Worm (Caenorhabditis elegans) whole organism, late embryonic: ENCODE measurements around the gene M02H5.8.

Experiments used
- C08G9.2 ChIP-seq: sonication (generic microtip); optimal IDR thresholded peaks from 2 replicates; lab custom pipeline; 2016; ENCODE audit warnings: mild to moderate bottlenecking, missing genetic modification characterization, moderate library complexity, missing compliant biosample characterization
- K09A11.1 ChIP-seq: sonication (generic microtip); optimal IDR thresholded peaks from 2 replicates; lab custom pipeline; 2017; ENCODE audit warnings: antibody characterized with exemption, mild to moderate bottlenecking, missing genetic modification characterization, missing compliant biosample characterization; ENCODE audit not compliant: insufficient read depth
- Y22D7AL.16 ChIP-seq: sonication (generic microtip); optimal IDR thresholded peaks from 2 replicates; lab custom pipeline; 2016; ENCODE audit warnings: missing genetic modification characterization, missing compliant biosample characterization
- ahr-1 ChIP-seq: sonication (generic microtip); optimal IDR thresholded peaks from 2 replicates; lab custom pipeline; 2016; ENCODE audit warnings: missing genetic modification characterization, missing compliant biosample characterization
- ama-1 ChIP-seq: fragments of 150-350 bp; optimal IDR thresholded peaks from 2 replicates; lab custom pipeline; 2014
- ceh-14 ChIP-seq: sonication (generic microtip); optimal IDR thresholded peaks from 2 replicates; lab custom pipeline; 2016; ENCODE audit warnings: missing genotype, missing genetic modification characterization, missing compliant biosample characterization
- ceh-2 ChIP-seq: sonication (generic microtip); optimal IDR thresholded peaks from 2 replicates; lab custom pipeline; 2016; ENCODE audit warnings: missing genotype, missing genetic modification characterization, missing compliant biosample characterization
- ceh-24 ChIP-seq: sonication (generic microtip); optimal IDR thresholded peaks from 2 replicates; lab custom pipeline; 2016; ENCODE audit warnings: mild to moderate bottlenecking, missing genetic modification characterization, missing compliant biosample characterization
- ceh-31 ChIP-seq: sonication (generic microtip); optimal IDR thresholded peaks from 2 replicates; lab custom pipeline; 2016; ENCODE audit warnings: missing genetic modification characterization, missing compliant biosample characterization
- ceh-6 ChIP-seq: fragments of 200-800 bp; sonication (Bioruptor generic); optimal IDR thresholded peaks from 2 replicates; lab custom pipeline; 2018; ENCODE audit warnings: mild to moderate bottlenecking, missing genetic modification characterization, missing compliant biosample characterization
- ceh-9 ChIP-seq: sonication (generic microtip); optimal IDR thresholded peaks from 2 replicates; lab custom pipeline; 2016; ENCODE audit warnings: mild to moderate bottlenecking, missing genetic modification characterization, inconsistent platforms, missing compliant biosample characterization
- dmd-4 ChIP-seq: sonication (generic microtip); optimal IDR thresholded peaks from 2 replicates; lab custom pipeline; 2016; ENCODE audit warnings: borderline replicate concordance, missing genetic modification characterization, missing compliant biosample characterization
- dve-1 ChIP-seq: sonication (generic microtip); optimal IDR thresholded peaks from 2 replicates; lab custom pipeline; 2017; ENCODE audit warnings: antibody characterized with exemption, mild to moderate bottlenecking, missing genetic modification characterization, missing compliant biosample characterization
- ets-4 ChIP-seq: sonication (generic microtip); optimal IDR thresholded peaks from 2 replicates; lab custom pipeline; 2016; ENCODE audit warnings: missing genetic modification characterization, missing compliant biosample characterization
- fkh-6 ChIP-seq: sonication (generic microtip); optimal IDR thresholded peaks from 2 replicates; lab custom pipeline; 2016; ENCODE audit warnings: missing genetic modification characterization, missing compliant biosample characterization
- gmeb-2 ChIP-seq: sonication (generic microtip); optimal IDR thresholded peaks from 2 replicates; lab custom pipeline; 2016; ENCODE audit warnings: missing genetic modification characterization, inconsistent platforms, missing compliant biosample characterization
- hlh-15 ChIP-seq: sonication (generic microtip); optimal IDR thresholded peaks from 2 replicates; lab custom pipeline; 2016; ENCODE audit warnings: missing genetic modification characterization, missing compliant biosample characterization
- hlh-30 ChIP-seq: sonication (generic microtip); optimal IDR thresholded peaks from 2 replicates; lab custom pipeline; 2017; ENCODE audit warnings: antibody characterized with exemption, missing genetic modification characterization, missing compliant biosample characterization; ENCODE audit not compliant: insufficient read depth
- hlh-6 ChIP-seq: sonication (generic microtip); optimal IDR thresholded peaks from 2 replicates; lab custom pipeline; 2016; ENCODE audit warnings: missing genotype, missing genetic modification characterization, missing compliant biosample characterization
- hlh-8 ChIP-seq: sonication (generic microtip); optimal IDR thresholded peaks from 2 replicates; lab custom pipeline; 2016; ENCODE audit warnings: missing genotype, missing genetic modification characterization, missing compliant biosample characterization
- lim-6 ChIP-seq: sonication (generic microtip); optimal IDR thresholded peaks from 2 replicates; lab custom pipeline; 2016; ENCODE audit warnings: missing genetic modification characterization, missing compliant biosample characterization
- lin-11 ChIP-seq: fragments of 200-800 bp; sonication (Bioruptor generic); optimal IDR thresholded peaks from 2 replicates; lab custom pipeline; 2018; ENCODE audit warnings: mild to moderate bottlenecking, missing genetic modification characterization, missing compliant biosample characterization
- madf-2 ChIP-seq: sonication (generic microtip); optimal IDR thresholded peaks from 2 replicates; lab custom pipeline; 2017; ENCODE audit warnings: missing genetic modification characterization, missing compliant biosample characterization
- mec-3 ChIP-seq: sonication (generic microtip); optimal IDR thresholded peaks from 2 replicates; lab custom pipeline; 2016; ENCODE audit warnings: borderline replicate concordance, missing genetic modification characterization, missing compliant biosample characterization
- npax-4 ChIP-seq: sonication (generic microtip); optimal IDR thresholded peaks from 2 replicates; lab custom pipeline; 2016; ENCODE audit warnings: missing genetic modification characterization, missing compliant biosample characterization
- odd-2 ChIP-seq: sonication (generic microtip); optimal IDR thresholded peaks from 2 replicates; lab custom pipeline; 2017; ENCODE audit warnings: antibody characterized with exemption, mild to moderate bottlenecking, missing genetic modification characterization, missing compliant biosample characterization
- pag-3 ChIP-seq: sonication (generic microtip); optimal IDR thresholded peaks from 2 replicates; lab custom pipeline; 2016; ENCODE audit warnings: missing compliant biosample characterization, missing genetic modification characterization, borderline replicate concordance
- pha-4 ChIP-seq: fragments of 150-350 bp; optimal IDR thresholded peaks from 2 replicates; lab custom pipeline; 2018; ENCODE audit warnings: missing biosample characterization, missing genetic modification reagents, missing genetic modification characterization
- pqm-1 ChIP-seq: sonication (generic microtip); optimal IDR thresholded peaks from 2 replicates; lab custom pipeline; 2016; ENCODE audit warnings: missing genetic modification characterization, missing compliant biosample characterization
- pros-1 ChIP-seq: fragments of 150-350 bp; optimal IDR thresholded peaks from 2 replicates; lab custom pipeline; 2014; ENCODE audit warnings: missing biosample characterization, missing genetic modification reagents, missing genetic modification characterization
- sdc-2 ChIP-seq: sonication (generic microtip); optimal IDR thresholded peaks from 2 replicates; lab custom pipeline; 2016; ENCODE audit warnings: missing genotype, missing genetic modification characterization, missing compliant biosample characterization
- sox-2 ChIP-seq: fragments of 200-800 bp; sonication (Bioruptor generic); IDR thresholded peaks from 2 replicates; pipeline ENCODE4 v1.3.6; 2022; ENCODE audit warnings: missing genetic modification reagents, missing genetic modification characterization, missing compliant biosample characterization
- tbx-2 ChIP-seq: sonication (generic microtip); optimal IDR thresholded peaks from 2 replicates; lab custom pipeline; 2016; ENCODE audit warnings: missing genetic modification characterization, missing compliant biosample characterization
- tbx-7 ChIP-seq: sonication (generic microtip); optimal IDR thresholded peaks from 2 replicates; lab custom pipeline; 2016; ENCODE audit warnings: missing genotype, missing genetic modification characterization, missing compliant biosample characterization
- zip-5 ChIP-seq: sonication (generic microtip); optimal IDR thresholded peaks from 2 replicates; lab custom pipeline; 2016; ENCODE audit warnings: missing genetic modification characterization, missing compliant biosample characterization

Gene M02H5.8

DNA sequence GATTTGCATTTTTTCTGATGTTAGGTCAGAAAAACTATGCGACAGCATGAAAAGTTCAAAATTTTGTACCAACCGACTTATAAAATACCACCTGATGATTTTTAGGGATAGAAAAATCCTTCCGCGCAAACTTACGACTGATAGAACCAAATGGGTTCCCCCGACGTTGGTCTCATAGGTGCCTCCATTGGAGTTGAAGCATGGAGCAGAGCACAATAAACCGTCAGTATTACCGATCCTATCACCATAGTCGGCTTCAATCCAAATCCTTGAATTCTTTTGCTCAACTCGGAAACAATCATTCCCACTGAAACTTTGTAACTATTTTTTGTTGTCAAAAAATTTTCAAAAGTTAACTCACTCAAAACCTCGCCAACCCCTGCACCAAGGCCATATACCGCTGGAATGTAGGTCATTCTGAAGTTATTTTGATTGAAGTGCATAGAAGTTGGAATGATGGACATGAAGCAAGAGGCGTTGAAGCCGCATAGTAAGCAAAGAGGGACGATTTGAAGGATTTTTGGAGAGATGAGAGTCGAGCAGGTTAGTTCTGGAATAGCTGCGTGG, 10.5 kb upstream of the M02H5.8 start:
- no peak for TF ChIP-seq npax-4 (tag; lab: Kevin White, UChicago)
- TF ChIP-seq mec-3 (tag; lab: Kevin White, UChicago) = no peak
- TF ChIP-seq, all 69 proteins: peak for 0

DNA sequence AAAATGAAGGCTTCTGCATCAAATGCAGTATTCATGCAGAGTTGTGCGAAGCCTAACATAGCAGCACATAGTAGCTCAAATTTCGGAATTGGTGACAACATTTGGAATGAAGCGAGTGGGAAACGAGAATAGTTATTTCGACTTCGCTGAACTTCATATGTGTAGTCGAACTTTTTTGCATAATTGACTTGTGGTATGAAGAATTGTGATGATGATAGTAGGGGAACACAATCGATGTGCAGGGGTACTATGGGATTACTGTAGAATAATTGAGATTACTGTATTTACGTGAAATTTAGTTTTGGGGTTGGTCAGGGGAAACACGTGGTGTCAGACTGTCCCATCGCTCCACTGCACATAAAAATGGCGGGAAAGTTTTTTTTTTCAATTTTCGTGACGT, 8.9 kb upstream of the M02H5.8 start, which contains the start of gene B0554.7:
B0554.7 (minus strand) TSS at position 101 of the 400 bp plus-strand sequence.
- no peak for TF ChIP-seq pha-4 (tag; lab: Kevin White, UChicago)
- TF ChIP-seq ceh-9 (tag; lab: Kevin White, UChicago) = no peak
- no peak for TF ChIP-seq ceh-2
- TF ChIP-seq dve-1 = no peak
- TF ChIP-seq lin-11 (tag; lab: Kevin White, UChicago) = no peak
- no peak for TF ChIP-seq Y22D7AL.16 (tag; lab: Kevin White, UChicago)
- TF ChIP-seq ceh-14 (tag; lab: Kevin White, UChicago) = no peak
- no peak for TF ChIP-seq ceh-6 (GFP tag; lab: Kevin White, UChicago)
- no peak for TF ChIP-seq K09A11.1 (tag; lab: Kevin White, UChicago)
- no peak for TF ChIP-seq tbx-2 (tag; lab: Kevin White, UChicago)
- no peak for TF ChIP-seq fkh-6
- TF ChIP-seq ets-4 (tag; lab: Kevin White, UChicago) = no peak
- no peak for TF ChIP-seq madf-2
- no peak for TF ChIP-seq zip-5
- no peak for TF ChIP-seq tbx-7

DNA sequence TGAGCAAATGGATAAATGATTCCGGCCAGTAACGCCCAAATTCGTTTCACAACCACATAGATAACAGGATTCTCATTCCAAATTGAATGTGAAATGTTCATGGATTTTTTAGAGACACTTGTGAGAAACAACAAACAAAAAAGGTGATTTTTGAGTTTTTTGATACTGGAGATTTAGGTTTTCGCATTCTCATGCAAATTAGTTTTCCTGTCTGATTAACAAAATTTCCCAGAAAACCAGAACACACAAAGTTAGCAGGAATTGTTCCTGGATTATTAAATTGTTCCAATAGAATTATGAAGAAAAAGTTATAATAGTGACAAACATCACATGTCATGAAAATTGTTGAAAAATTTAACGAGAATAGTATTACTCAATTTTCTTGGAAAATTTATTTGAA, 6.6 kb upstream of the M02H5.8 start, which contains the start of gene srh-33:
srh-33 (minus strand) TSS at position 101 of the 400 bp plus-strand sequence.
- TF ChIP-seq ceh-14 (tag; lab: Kevin White, UChicago) = no peak
- no peak for TF ChIP-seq lin-11 (tag; lab: Kevin White, UChicago)
- TF ChIP-seq ceh-31 (tag; lab: Kevin White, UChicago) = no peak
- TF ChIP-seq ceh-2 = no peak
- TF ChIP-seq gmeb-2 (tag; lab: Kevin White, UChicago) = no peak

DNA sequence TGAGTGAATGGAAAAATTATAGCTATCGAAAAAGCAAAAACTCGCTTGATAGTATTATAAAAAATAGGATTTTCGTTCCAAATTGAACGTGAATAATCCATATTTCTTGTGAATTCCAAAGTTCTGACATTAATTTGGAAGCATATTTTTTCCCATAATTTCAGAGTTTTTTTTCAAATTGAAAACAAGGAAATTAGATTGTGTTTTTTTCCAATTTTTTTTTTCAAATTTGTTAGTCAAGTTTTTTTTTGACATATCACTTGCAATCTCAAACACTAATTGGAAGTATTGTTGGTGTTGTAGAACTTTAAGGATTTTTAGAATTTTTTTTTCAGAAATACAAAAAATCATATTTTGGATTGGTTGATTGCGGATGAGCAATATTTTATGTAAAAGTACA, 3.2 kb upstream of the M02H5.8 start, which contains the start of gene srh-34:
srh-34 (minus strand) TSS at position 101 of the 400 bp plus-strand sequence.
- TF ChIP-seq sox-2 (no peak), lim-6 (no peak), pros-1 (tag; lab: Kevin White, UChicago) (no peak), hlh-15 (tag; lab: Kevin White, UChicago) (no peak), pqm-1 (tag; lab: Kevin White, UChicago) (no peak), npax-4 (tag; lab: Kevin White, UChicago) (no peak), C08G9.2 (tag; lab: Kevin White, UChicago) (no peak), ama-1 (lab: Kevin White, UChicago) (no peak)

DNA sequence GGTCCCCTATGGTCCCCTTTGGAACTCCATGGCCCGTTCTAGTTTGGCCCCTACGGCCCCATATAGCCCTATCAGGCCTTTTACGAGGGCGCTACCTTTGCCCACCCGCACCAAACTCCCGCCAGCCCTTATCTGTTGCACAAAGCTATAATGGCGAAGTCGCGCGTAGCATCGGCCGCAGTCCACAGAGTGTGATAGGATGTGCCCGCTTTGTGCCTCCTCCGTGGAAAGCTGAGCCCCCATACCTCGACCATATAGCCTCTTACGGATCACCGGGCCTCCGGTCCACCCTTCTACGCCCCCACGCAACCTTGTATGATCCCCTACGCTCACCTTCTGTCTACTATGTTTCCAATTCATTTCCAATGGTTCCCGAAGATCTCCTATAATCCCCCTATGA, 2.8 kb upstream of the M02H5.8 start:
- no peak for TF ChIP-seq madf-2
- peak; percentile 20 for TF ChIP-seq sdc-2
- TF ChIP-seq pag-3 = no peak
- peak; percentile 18 for TF ChIP-seq hlh-6 (tag; lab: Kevin White, UChicago)
- TF ChIP-seq gmeb-2 (tag; lab: Kevin White, UChicago) = no peak
- no peak for TF ChIP-seq ahr-1
- TF ChIP-seq ceh-24 (tag; lab: Kevin White, UChicago) = no peak
- TF ChIP-seq hlh-8 (tag; lab: Kevin White, UChicago) = no peak
- peak; percentile 6 for TF ChIP-seq dmd-4
- no peak for TF ChIP-seq npax-4 (tag; lab: Kevin White, UChicago)

DNA sequence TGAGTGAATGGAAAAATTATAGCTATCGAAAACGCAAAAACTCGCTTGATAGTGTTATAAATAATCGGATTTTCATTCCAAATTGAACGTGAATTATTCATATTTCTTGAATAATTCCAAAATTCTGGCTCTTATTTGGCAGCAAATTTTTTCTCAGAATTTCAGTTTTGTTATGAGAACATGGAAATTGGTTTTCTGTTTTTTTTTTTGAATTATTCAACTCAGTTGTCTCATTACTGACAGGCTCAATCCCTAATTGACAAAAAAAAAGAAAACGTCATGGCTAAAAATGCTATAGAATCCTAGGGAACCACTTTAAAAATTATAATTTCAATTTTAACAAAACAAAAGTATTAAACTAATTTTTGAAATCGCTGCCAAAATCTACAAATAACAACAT, 651 bp upstream of the M02H5.8 start, which contains the start of gene srh-35:
srh-35 (minus strand) TSS at position 101 of the 400 bp plus-strand sequence.
- no peak for TF ChIP-seq pros-1 (tag; lab: Kevin White, UChicago)
- TF ChIP-seq ets-4 (tag; lab: Kevin White, UChicago) = no peak
- TF ChIP-seq hlh-8 (tag; lab: Kevin White, UChicago) = no peak
- no peak for TF ChIP-seq odd-2 (tag; lab: Kevin White, UChicago)
- no peak for TF ChIP-seq Y22D7AL.16 (tag; lab: Kevin White, UChicago)
- TF ChIP-seq hlh-30 (tag; lab: Kevin White, UChicago) = no peak
- TF ChIP-seq ceh-6 (GFP tag; lab: Kevin White, UChicago) = no peak
